Fruit fly (Drosophila melanogaster) whole organism, prepupa: ENCODE measurements around the gene Npc2b.
A peak's percentile ranks its signal among the peaks of the same experiment; 100 is the strongest.

Experiments
- Blimp-1 ChIP-seq: fragments of 200-800 bp; sonication (Bioruptor generic); optimal IDR thresholded peaks from 3 replicates; lab custom pipeline; 2017; ENCODE audit warnings: missing biosample characterization, missing genetic modification characterization, mild to moderate bottlenecking, moderate library complexity, missing genetic modification reagents
- CG16779 ChIP-seq: fragments of 200-800 bp; sonication (Bioruptor generic); optimal IDR thresholded peaks from 3 replicates; lab custom pipeline; 2017; ENCODE audit warnings: missing biosample characterization, mild to moderate bottlenecking, missing genetic modification characterization
- CG7368 ChIP-seq: fragments of 200-800 bp; sonication (Bioruptor generic); optimal IDR thresholded peaks from 3 replicates; lab custom pipeline; 2016; ENCODE audit warnings: missing biosample characterization, missing genetic modification characterization
- CG8119 ChIP-seq: fragments of 200-800 bp; sonication (Bioruptor generic); IDR thresholded peaks from 3 replicates; pipeline ENCODE4 v1.3.6; 2022; ENCODE audit warnings: missing biosample characterization, missing genetic modification characterization
- Ets96B ChIP-seq: fragments of 200-800 bp; optimal IDR thresholded peaks from 2 replicates; lab custom pipeline; 2019; ENCODE audit warnings: missing biosample characterization, mild to moderate bottlenecking, missing genetic modification characterization, moderate library complexity
- Gug ChIP-seq: fragments of 200-800 bp; sonication (Bioruptor generic); IDR thresholded peaks from 2 replicates; pipeline ENCODE4 v1.3.6; 2022; ENCODE audit warnings: missing biosample characterization, missing genetic modification characterization
- Hr39 ChIP-seq: fragments of 200-800 bp; sonication (Bioruptor generic); optimal IDR thresholded peaks from 2 replicates; lab custom pipeline; 2016; ENCODE audit warnings: missing biosample characterization, missing genetic modification characterization
- Met ChIP-seq: fragments of 200-800 bp; sonication (Bioruptor generic); optimal IDR thresholded peaks from 3 replicates; lab custom pipeline; 2016; ENCODE audit warnings: missing biosample characterization, missing genetic modification characterization
- acj6 ChIP-seq: fragments of 200-800 bp; sonication (Bioruptor generic); optimal IDR thresholded peaks from 3 replicates; lab custom pipeline; 2016; ENCODE audit warnings: missing biosample characterization, missing genetic modification characterization

- peak; percentile 85 for TF ChIP-seq Met
- peak; percentile 74 for TF ChIP-seq Hr39 (GFP tag; lab: Kevin White, UChicago)
- peak; percentile 95 for TF ChIP-seq Ets96B (tag; lab: Kevin White, UChicago)
- peak; percentile 78 for TF ChIP-seq Blimp-1 (GFP tag; lab: Kevin White, UChicago)
- peak; percentile 95 for TF ChIP-seq acj6 (GFP tag; lab: Kevin White, UChicago)
- peak; percentile 95 for TF ChIP-seq Gug (GFP tag; lab: Robert Waterston, UW)
- peak; percentile 86 for TF ChIP-seq CG7368 (GFP tag; lab: Kevin White, UChicago)
- TF ChIP-seq CG8119 (GFP tag; lab: Robert Waterston, UW) = peak; percentile 96
- TF ChIP-seq CG16779 (tag; lab: Kevin White, UChicago) = peak; percentile 89
Measured at dm6 chr3R:14053037-14053808, 36.1 kb upstream of the Npc2b start.
